Worm (Caenorhabditis elegans) whole organism, mixed stage, embryonic: ENCODE results near the gene atf-2.

Experiments used
- M03D4.4 ChIP-seq: sonication (generic microtip); optimal IDR thresholded peaks from 2 replicates; lab custom pipeline; 2017; ENCODE audit warnings: mild to moderate bottlenecking, missing genetic modification characterization, missing compliant biosample characterization
- blmp-1 ChIP-seq: fragments of 150-350 bp; optimal IDR thresholded peaks from 2 replicates; lab custom pipeline; 2014; ENCODE audit warnings: missing biosample characterization, missing genetic modification characterization
- ceh-83 ChIP-seq: fragments of 200-800 bp; sonication (Bioruptor generic); optimal IDR thresholded peaks from 2 replicates; lab custom pipeline; 2018; ENCODE audit warnings: mild to moderate bottlenecking, missing genetic modification characterization, missing compliant biosample characterization
- ces-1 ChIP-seq: fragments of 150-350 bp; optimal IDR thresholded peaks from 2 replicates; lab custom pipeline; 2014; ENCODE audit warnings: missing biosample characterization, missing genetic modification reagents, missing genetic modification characterization
- cnd-1 ChIP-seq: fragments of 200-800 bp; sonication (Bioruptor generic); optimal IDR thresholded peaks from 2 replicates; lab custom pipeline; 2018; ENCODE audit warnings: mild to moderate bottlenecking, missing genetic modification characterization, missing compliant biosample characterization
- lin-13 ChIP-seq: fragments of 150-350 bp; optimal IDR thresholded peaks from 2 replicates; lab custom pipeline; 2014; ENCODE audit warnings: missing biosample characterization, missing genetic modification characterization
- mep-1 ChIP-seq: fragments of 150-350 bp; optimal IDR thresholded peaks from 2 replicates; lab custom pipeline; 2017; ENCODE audit warnings: missing biosample characterization, missing genetic modification reagents, missing genetic modification characterization, inconsistent platforms
- nhr-237 ChIP-seq: fragments of 150-350 bp; optimal IDR thresholded peaks from 2 replicates; lab custom pipeline; 2014; ENCODE audit warnings: missing biosample characterization, missing genetic modification characterization
- nhr-28 ChIP-seq: fragments of 150-350 bp; optimal IDR thresholded peaks from 2 replicates; lab custom pipeline; 2014; ENCODE audit warnings: missing biosample characterization, missing genetic modification characterization
- nhr-76 ChIP-seq: sonication (generic microtip); optimal IDR thresholded peaks from 2 replicates; lab custom pipeline; 2017; ENCODE audit warnings: missing biosample characterization, missing genetic modification characterization
- pha-4 ChIP-seq: fragments of 150-350 bp; optimal IDR thresholded peaks from 2 replicates; lab custom pipeline; 2018; ENCODE audit warnings: missing biosample characterization, missing genetic modification reagents, missing genetic modification characterization
- snpc-4 ChIP-seq: fragments of 150-350 bp; optimal IDR thresholded peaks from 2 replicates; lab custom pipeline; 2014; ENCODE audit warnings: missing biosample characterization, missing genetic modification characterization
- unc-120 ChIP-seq: sonication (generic microtip); optimal IDR thresholded peaks from 2 replicates; lab custom pipeline; 2017; ENCODE audit warnings: missing genetic modification characterization, missing compliant biosample characterization; ENCODE audit not compliant: poor library complexity, severe bottlenecking
- unc-62 ChIP-seq: fragments of 150-350 bp; optimal IDR thresholded peaks from 2 replicates; lab custom pipeline; 2014; ENCODE audit warnings: missing biosample characterization, missing genetic modification reagents, missing genetic modification characterization

DNA sequence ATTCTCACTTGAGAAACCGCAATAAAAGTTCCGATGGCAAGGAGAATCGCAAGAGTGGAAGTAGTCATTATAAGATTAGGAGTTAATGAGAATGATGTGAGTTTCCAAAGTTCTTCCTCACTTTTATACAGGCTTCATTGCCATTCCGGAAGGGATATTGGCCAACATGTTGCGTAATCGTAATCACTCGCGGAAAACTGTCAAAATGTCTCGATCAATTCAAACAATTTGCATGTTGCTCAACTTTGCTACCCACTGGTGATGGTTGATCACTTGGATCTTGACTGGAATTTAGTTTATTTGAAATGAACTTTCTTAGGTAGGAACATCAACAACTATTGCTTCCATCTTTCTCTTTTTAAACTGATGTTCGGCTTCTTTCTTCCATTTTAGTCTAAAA is 14.3 kb upstream of the atf-2 start, which contains the start of gene idpb-4:
- TF ChIP-seq lin-13 (tag; lab: Kevin White, UChicago), result no peak
- TF ChIP-seq snpc-4 (tag; lab: Kevin White, UChicago), result no peak
- no peak for TF ChIP-seq nhr-237 (tag; lab: Kevin White, UChicago)
- no peak for TF ChIP-seq ces-1 (GFP tag; lab: Kevin White, UChicago)
- TF ChIP-seq unc-120 (tag; lab: Kevin White, UChicago), result no peak
- no peak for TF ChIP-seq cnd-1 (tag; lab: Kevin White, UChicago)
- no peak for TF ChIP-seq M03D4.4 (tag; lab: Kevin White, UChicago)
- no peak for TF ChIP-seq blmp-1 (tag; lab: Kevin White, UChicago)
- TF ChIP-seq nhr-28 (tag; lab: Kevin White, UChicago), result no peak
- TF ChIP-seq mep-1 (tag; lab: Kevin White, UChicago), result no peak
- TF ChIP-seq unc-62, result no peak
- no peak for TF ChIP-seq nhr-76 (tag; lab: Kevin White, UChicago)
- TF ChIP-seq pha-4 (tag; lab: Kevin White, UChicago), result no peak
- no peak for TF ChIP-seq ceh-83
